Worm (Caenorhabditis elegans): ENCODE data around the gene lin-56.

ce11 chrII:10495912-10496311 is 46.1 kb downstream of the lin-56 start, which contains the start of gene ZK666.12:
- no peak for TF ChIP-seq lsy-2 (tag; optimal IDR thresholded peaks at IDR 0.05)
- TF ChIP-seq elt-1 (tag; optimal IDR thresholded peaks at IDR 0.05), result no peak
- TF ChIP-seq unc-62 (GFP tag; optimal IDR thresholded peaks at IDR 0.05), result no peak
- TF ChIP-seq ztf-11 (tag; optimal IDR thresholded peaks at IDR 0.05), result no peak
- no peak for TF ChIP-seq zag-1 (tag; optimal IDR thresholded peaks at IDR 0.05)
- no peak for TF ChIP-seq lin-13 (GFP tag; optimal IDR thresholded peaks at IDR 0.05)
- TF ChIP-seq aly-2 (tag; optimal IDR thresholded peaks at IDR 0.05), result no peak
- no peak for TF ChIP-seq nhr-23 (tag; optimal IDR thresholded peaks at IDR 0.05)
- TF ChIP-seq R02D3.7 (tag; optimal IDR thresholded peaks at IDR 0.05), result no peak
- no peak for TF ChIP-seq egl-27 (tag; optimal IDR thresholded peaks at IDR 0.05)
- no peak for TF ChIP-seq nhr-6 (tag; optimal IDR thresholded peaks at IDR 0.05)
- no peak for TF ChIP-seq snpc-4 (tag; optimal IDR thresholded peaks at IDR 0.05)
- no peak for TF ChIP-seq lin-11 (tag; optimal IDR thresholded peaks at IDR 0.05)
- no peak for TF ChIP-seq nhr-237 (tag; optimal IDR thresholded peaks at IDR 0.05)

Data from whole organism, L2 larva.